Fruit fly (Drosophila melanogaster) whole organism, embryonic: Measurements from ENCODE around the gene CG43675.

Source experiments
- Atf6 ChIP-seq: fragments of 200-800 bp; sonication (Bioruptor generic); IDR thresholded peaks from 2 replicates; pipeline ENCODE4 v1.3.6; 2022; ENCODE audit warnings: missing biosample characterization, missing genetic modification characterization
- Awh ChIP-seq: fragments of 200-800 bp; sonication (Bioruptor generic); IDR thresholded peaks from 2 replicates; pipeline ENCODE4, ENCODE4 v1.3.6; 2022; ENCODE audit warnings: missing biosample characterization, missing genetic modification characterization
- CG11560 ChIP-seq: fragments of 200-800 bp; sonication (Bioruptor generic); IDR thresholded peaks from 3 replicates; pipeline ENCODE4 v1.3.6; 2022; ENCODE audit warnings: missing biosample characterization, missing genetic modification characterization
- CG11723 ChIP-seq: fragments of 200-800 bp; sonication (Bioruptor generic); optimal IDR thresholded peaks from 2 replicates; lab custom pipeline; 2017; ENCODE audit warnings: missing biosample characterization, mild to moderate bottlenecking, missing genetic modification characterization
- CG12236 ChIP-seq: fragments of 200-800 bp; sonication (Bioruptor generic); optimal IDR thresholded peaks from 2 replicates; lab custom pipeline; 2016; ENCODE audit warnings: missing biosample characterization, missing genetic modification characterization
- CG13123 ChIP-seq: fragments of 200-800 bp; sonication (Bioruptor generic); optimal IDR thresholded peaks from 2 replicates; lab custom pipeline; 2016; ENCODE audit warnings: missing biosample characterization, missing genetic modification characterization
- CG13287 ChIP-seq: fragments of 200-800 bp; sonication (Bioruptor generic); IDR thresholded peaks from 2 replicates; pipeline ENCODE4 v1.3.6; 2022; ENCODE audit warnings: missing biosample characterization, missing genetic modification characterization; ENCODE audit not compliant: partially characterized antibody
- CG13775 ChIP-seq: fragments of 200-800 bp; sonication (Bioruptor generic); optimal IDR thresholded peaks from 3 replicates; lab custom pipeline; 2017; ENCODE audit warnings: missing biosample characterization, mild to moderate bottlenecking, missing genetic modification characterization
- CG14050 ChIP-seq: fragments of 200-800 bp; sonication (Bioruptor generic); IDR thresholded peaks from 3 replicates; pipeline ENCODE4 v1.3.6; 2022; ENCODE audit warnings: missing biosample characterization, missing genetic modification characterization
- CG15269 ChIP-seq: fragments of 200-800 bp; sonication (Bioruptor generic); optimal IDR thresholded peaks from 2 replicates; lab custom pipeline; 2018; ENCODE audit warnings: missing biosample characterization, mild to moderate bottlenecking, missing genetic modification characterization, moderate library complexity
- CG15601 ChIP-seq: fragments of 200-800 bp; sonication (Bioruptor generic); optimal IDR thresholded peaks from 3 replicates; lab custom pipeline; 2019; ENCODE audit warnings: missing biosample characterization, mild to moderate bottlenecking, missing genetic modification characterization, moderate library complexity
- CG15696 ChIP-seq: fragments of 200-800 bp; sonication (Bioruptor generic); optimal IDR thresholded peaks from 2 replicates; lab custom pipeline; 2019; ENCODE audit warnings: missing biosample characterization, mild to moderate bottlenecking, missing genetic modification characterization, moderate library complexity
- CG17829 ChIP-seq: fragments of 200-800 bp; optimal IDR thresholded peaks from 2 replicates; lab custom pipeline; 2019; ENCODE audit warnings: missing biosample characterization, mild to moderate bottlenecking, missing genetic modification characterization, moderate library complexity
- CG1792 ChIP-seq: fragments of 200-800 bp; sonication (Bioruptor generic); optimal IDR thresholded peaks from 2 replicates; lab custom pipeline; 2016; ENCODE audit warnings: missing biosample characterization, missing genetic modification characterization
- CG18011 ChIP-seq: fragments of 200-800 bp; sonication (Bioruptor generic); optimal IDR thresholded peaks from 2 replicates; lab custom pipeline; 2017; ENCODE audit warnings: missing biosample characterization, missing genetic modification characterization, mild to moderate bottlenecking, moderate library complexity, missing genotype
- CG3065 ChIP-seq: fragments of 200-800 bp; sonication (Bioruptor generic); optimal IDR thresholded peaks from 2 replicates; lab custom pipeline; 2016; ENCODE audit warnings: missing biosample characterization, missing genetic modification characterization
- CG31365 ChIP-seq: fragments of 200-800 bp; sonication (Bioruptor generic); optimal IDR thresholded peaks from 2 replicates; lab custom pipeline; 2018; ENCODE audit warnings: missing biosample characterization, mild to moderate bottlenecking, missing genetic modification characterization
- CG31441 ChIP-seq: fragments of 200-800 bp; sonication (Bioruptor generic); IDR thresholded peaks from 2 replicates; pipeline ENCODE4 v1.3.6; 2022; ENCODE audit warnings: missing biosample characterization, missing genetic modification characterization
- CG4854 ChIP-seq: fragments of 200-800 bp; sonication (Bioruptor generic); optimal IDR thresholded peaks from 2 replicates; lab custom pipeline; 2016; ENCODE audit warnings: missing biosample characterization, missing genetic modification characterization, inconsistent platforms
- CG5180 ChIP-seq: fragments of 200-800 bp; sonication (Bioruptor generic); optimal IDR thresholded peaks from 3 replicates; lab custom pipeline; 2017; ENCODE audit warnings: missing biosample characterization, missing genetic modification characterization, mild to moderate bottlenecking, moderate library complexity, missing genetic modification reagents
- CG8478 ChIP-seq: fragments of >200 bp; optimal IDR thresholded peaks from 2 replicates; lab custom pipeline; 2018
- CG9215 ChIP-seq: fragments of 200-800 bp; sonication (Bioruptor generic); IDR thresholded peaks from 2 replicates; pipeline ENCODE4 v1.3.6; 2022; ENCODE audit warnings: missing biosample characterization, missing genetic modification characterization
- CG9876 ChIP-seq: fragments of 200-800 bp; sonication (Bioruptor generic); optimal IDR thresholded peaks from 2 replicates; lab custom pipeline; 2016; ENCODE audit warnings: missing biosample characterization, missing genetic modification characterization
- Chrac-16 ChIP-seq: fragments of 200-800 bp; sonication (Bioruptor generic); optimal IDR thresholded peaks from 3 replicates; lab custom pipeline; 2016; ENCODE audit warnings: missing biosample characterization, missing genetic modification characterization
- Dip2 ChIP-seq: fragments of 200-800 bp; sonication (Bioruptor generic); IDR thresholded peaks from 2 replicates; pipeline ENCODE4 v1.3.6; 2022; ENCODE audit warnings: missing biosample characterization, missing genetic modification characterization
- Doc2 ChIP-seq: fragments of 200-800 bp; sonication (Bioruptor generic); IDR thresholded peaks from 2 replicates; pipeline ENCODE4 v1.3.6; 2022; ENCODE audit warnings: missing biosample characterization, missing genetic modification characterization
- Dp ChIP-seq: fragments of 200-800 bp; sonication (Bioruptor generic); optimal IDR thresholded peaks from 2 replicates; lab custom pipeline; 2018; ENCODE audit warnings: missing biosample characterization, mild to moderate bottlenecking, missing genetic modification characterization, moderate library complexity
- Gsc ChIP-seq: fragments of 200-800 bp; sonication (Bioruptor generic); IDR thresholded peaks from 2 replicates; pipeline ENCODE4 v1.3.6; 2022; ENCODE audit warnings: missing biosample characterization, missing genetic modification characterization
- Hsf ChIP-seq: fragments of 200-800 bp; sonication (Bioruptor generic); optimal IDR thresholded peaks from 3 replicates; lab custom pipeline; 2016; ENCODE audit warnings: missing biosample characterization, missing genetic modification characterization
- NFAT ChIP-seq: fragments of 200-800 bp; sonication (Bioruptor generic); IDR thresholded peaks from 2 replicates; pipeline ENCODE4 v1.3.6; 2022; ENCODE audit warnings: missing biosample characterization, missing genetic modification characterization
- Opbp ChIP-seq: fragments of 200-800 bp; sonication (Bioruptor generic); IDR thresholded peaks from 3 replicates; pipeline ENCODE4 v1.3.6; 2022; ENCODE audit warnings: missing biosample characterization, missing genetic modification characterization; ENCODE audit not compliant: partially characterized antibody
- Xrp1 ChIP-seq: fragments of 200-800 bp; sonication (Bioruptor generic); IDR thresholded peaks from 2 replicates; pipeline ENCODE4 v1.3.6; 2022; ENCODE audit warnings: missing biosample characterization, missing genetic modification characterization
- dati ChIP-seq: fragments of 200-800 bp; sonication (Bioruptor generic); IDR thresholded peaks from 2 replicates; pipeline ENCODE4 v1.3.6; 2022; ENCODE audit warnings: missing biosample characterization, missing genetic modification characterization
- fd96Cb ChIP-seq: fragments of 200-800 bp; sonication (Bioruptor generic); optimal IDR thresholded peaks from 2 replicates; lab custom pipeline; 2018; ENCODE audit warnings: missing biosample characterization, mild to moderate bottlenecking, missing genetic modification characterization, moderate library complexity
- gcm ChIP-seq: fragments of 200-800 bp; sonication (Bioruptor generic); optimal IDR thresholded peaks from 2 replicates; lab custom pipeline; 2019; ENCODE audit warnings: missing biosample characterization, mild to moderate bottlenecking, missing genetic modification characterization, moderate library complexity
- gsb ChIP-seq: fragments of 200-800 bp; sonication (Bioruptor generic); IDR thresholded peaks from 2 replicates; pipeline ENCODE4 v1.3.6; 2022; ENCODE audit warnings: missing biosample characterization, missing genetic modification characterization
- ham ChIP-seq: fragments of 200-800 bp; sonication (Bioruptor generic); IDR thresholded peaks from 2 replicates; pipeline ENCODE4 v1.3.6; 2022; ENCODE audit warnings: missing biosample characterization, missing genetic modification characterization
- hb ChIP-seq: fragments of 200-800 bp; sonication (Bioruptor generic); IDR thresholded peaks from 3 replicates; pipeline ENCODE4 v1.3.6; 2022; ENCODE audit warnings: missing biosample characterization, missing genetic modification characterization; ENCODE audit not compliant: partially characterized antibody
- jumu ChIP-seq: fragments of 200-800 bp; sonication (Bioruptor generic); optimal IDR thresholded peaks from 3 replicates; lab custom pipeline; 2016; ENCODE audit warnings: missing biosample characterization, missing genetic modification characterization
- lola ChIP-seq, 3 experiments: fragments of >200 bp in 2 of 3; fragments of 200-800 bp in 1 of 3; sonication (Bioruptor generic) in 1 of 3; optimal IDR thresholded peaks; 2 replicates each; lab custom pipeline; 2017 to 2019; ENCODE audit warnings: missing biosample characterization in 3 of 3, missing genetic modification characterization in 3 of 3, mild to moderate bottlenecking in 1 of 3, moderate library complexity in 1 of 3
- lov ChIP-seq, 2 experiments: fragments of 200-800 bp in 1 of 2; fragments of >200 bp in 1 of 2; sonication (Bioruptor generic) in 1 of 2; IDR thresholded peaks in 1 of 2; optimal IDR thresholded peaks in 1 of 2; 2 replicates in 1 of 2; 3 replicates in 1 of 2; pipeline versions ENCODE4 v1.3.6 to Lab custom; 2017 to 2022; ENCODE audit warnings: missing biosample characterization in 1 of 2, missing genetic modification characterization in 1 of 2
- mld ChIP-seq: fragments of 200-800 bp; sonication (Bioruptor generic); IDR thresholded peaks from 3 replicates; pipeline ENCODE4 v1.3.6; 2022; ENCODE audit warnings: missing biosample characterization, missing genetic modification characterization; ENCODE audit not compliant: partially characterized antibody
- oc ChIP-seq: fragments of 200-800 bp; sonication (Bioruptor generic); optimal IDR thresholded peaks from 2 replicates; lab custom pipeline; 2018; ENCODE audit warnings: missing biosample characterization, mild to moderate bottlenecking, missing genetic modification characterization, moderate library complexity
- onecut ChIP-seq: fragments of 200-800 bp; sonication (Bioruptor generic); IDR thresholded peaks from 2 replicates; pipeline ENCODE4 v1.3.6; 2022; ENCODE audit warnings: missing biosample characterization, missing genetic modification characterization
- pho ChIP-seq: fragments of 200-800 bp; sonication (Bioruptor generic); optimal IDR thresholded peaks from 2 replicates; lab custom pipeline; 2016; ENCODE audit warnings: missing biosample characterization, missing genetic modification characterization
- pzg ChIP-seq: fragments of 200-800 bp; sonication (Bioruptor generic); optimal IDR thresholded peaks from 3 replicates; lab custom pipeline; 2018; ENCODE audit warnings: missing biosample characterization, mild to moderate bottlenecking, missing genetic modification characterization, moderate library complexity
- ranshi ChIP-seq: fragments of 200-800 bp; sonication (Bioruptor generic); IDR thresholded peaks from 2 replicates; pipeline ENCODE4 v1.3.6; 2022; ENCODE audit warnings: missing biosample characterization, missing genetic modification characterization
- sisA ChIP-seq: fragments of 200-800 bp; sonication (Bioruptor generic); IDR thresholded peaks from 2 replicates; pipeline ENCODE4 v1.3.6; 2022; ENCODE audit warnings: missing biosample characterization, missing genetic modification characterization
- slou ChIP-seq: fragments of 200-800 bp; sonication (Bioruptor generic); optimal IDR thresholded peaks from 3 replicates; lab custom pipeline; 2016; ENCODE audit warnings: missing biosample characterization, missing genetic modification characterization
- slp2 ChIP-seq: fragments of 200-800 bp; sonication (Bioruptor generic); optimal IDR thresholded peaks from 2 replicates; lab custom pipeline; 2016; ENCODE audit warnings: missing biosample characterization, missing genetic modification characterization
- ttk ChIP-seq: fragments of 200-800 bp; sonication (Bioruptor generic); IDR thresholded peaks from 2 replicates; pipeline ENCODE4 v2.1.2; 2022; ENCODE audit warnings: missing biosample characterization, missing genetic modification characterization
- vvl ChIP-seq: fragments of 200-800 bp; sonication (Bioruptor generic); IDR thresholded peaks from 2 replicates; pipeline ENCODE4 v1.3.6; 2022; ENCODE audit warnings: missing biosample characterization, missing genetic modification characterization

Gene CG43675

dm6 chr3R:9328812-9329211, 26.5 kb upstream of the CG43675 start (continued):
- TF ChIP-seq mld (GFP tag; lab: Robert Waterston, UW), result no peak
- TF ChIP-seq onecut, result no peak
- TF ChIP-seq Gsc (GFP tag; lab: Robert Waterston, UW), result no peak
- no peak for TF ChIP-seq pho (GFP tag; lab: Kevin White, UChicago)
- no peak for TF ChIP-seq CG11560 (tag; lab: Robert Waterston, UW)
- TF ChIP-seq CG13287 (GFP tag; lab: Robert Waterston, UW), result peak; percentile 11; the same call in 1 of the 2 replicates
- TF ChIP-seq CG15601, result peak; percentile 47
- no peak for TF ChIP-seq Doc2 (GFP tag; lab: Robert Waterston, UW)
- peak; percentile 39; the same call in 1 of the 2 replicates for TF ChIP-seq NFAT (GFP tag; lab: Robert Waterston, UW)
- TF ChIP-seq fd96Cb (tag; lab: Kevin White, UChicago), result no peak
- no peak for TF ChIP-seq sisA (GFP tag; lab: Robert Waterston, UW)
- no peak for TF ChIP-seq Chrac-16 (GFP tag; lab: Kevin White, UChicago)
- no peak for TF ChIP-seq ttk
- no peak for TF ChIP-seq CG13123 (GFP tag; lab: Kevin White, UChicago)
- no peak for TF ChIP-seq jumu (GFP tag; lab: Kevin White, UChicago)
- no peak for TF ChIP-seq ham (GFP tag; lab: Robert Waterston, UW)
- TF ChIP-seq CG1792 (GFP tag; lab: Kevin White, UChicago), result no peak
- TF ChIP-seq CG15269, result no peak
- TF ChIP-seq Awh (GFP tag; lab: Robert Waterston, UW), result no peak
- TF ChIP-seq CG13775 (GFP tag; lab: Kevin White, UChicago), result no peak
- no peak for TF ChIP-seq Atf6 (GFP tag; lab: Robert Waterston, UW)
- no peak for TF ChIP-seq CG4854 (GFP tag; lab: Kevin White, UChicago)
- TF ChIP-seq Hsf (GFP tag; lab: Kevin White, UChicago), result no peak
- TF ChIP-seq gcm, result no peak
- no peak for TF ChIP-seq CG31441 (GFP tag; lab: Robert Waterston, UW)
- TF ChIP-seq ranshi (GFP tag; lab: Robert Waterston, UW), result no peak
- TF ChIP-seq oc (tag; lab: Kevin White, UChicago), result no peak
- TF ChIP-seq CG5180 (GFP tag; lab: Kevin White, UChicago), result no peak
- TF ChIP-seq slou (GFP tag; lab: Kevin White, UChicago), result no peak
- TF ChIP-seq Dp (GFP tag; lab: Kevin White, UChicago), result peak; percentile 87
- TF ChIP-seq CG11723 (GFP tag; lab: Kevin White, UChicago), result no peak
- TF ChIP-seq CG9215 (GFP tag; lab: Robert Waterston, UW), result no peak
- no peak for TF ChIP-seq CG15696 (tag; lab: Kevin White, UChicago)
- no peak for TF ChIP-seq CG12236 (GFP tag; lab: Kevin White, UChicago)
- no peak for TF ChIP-seq CG14050 (GFP tag; lab: Robert Waterston, UW)
- no peak; the same call in 1 of the 2 replicates for TF ChIP-seq vvl (GFP tag; lab: Robert Waterston, UW)
- TF ChIP-seq CG8478 (lab: Kevin White, UChicago), result peak; percentile 71
- no peak for TF ChIP-seq Dip2 (GFP tag; lab: Robert Waterston, UW)
- peak; percentile 4 for TF ChIP-seq CG9876 (GFP tag; lab: Kevin White, UChicago)
- no peak for TF ChIP-seq CG18011
- no peak for TF ChIP-seq lov (optimal IDR thresholded peaks at IDR 0.05; lab: Kevin White, UChicago)
- no peak for TF ChIP-seq lov (GFP tag; IDR thresholded peaks at IDR 0.05; lab: Robert Waterston, UW)
- TF ChIP-seq Opbp (GFP tag; lab: Robert Waterston, UW), result peak; percentile 65; the same call in 2 of the 3 replicates
- TF ChIP-seq hb (GFP tag; lab: Robert Waterston, UW), result no peak
- TF ChIP-seq CG31365 (tag; lab: Kevin White, UChicago), result peak; percentile 99
- no peak for TF ChIP-seq lola (GFP tag; optimal IDR thresholded peaks at IDR 0.05; lab: Kevin White, UChicago)
- TF ChIP-seq Xrp1 (GFP tag; lab: Robert Waterston, UW), result no peak
- TF ChIP-seq CG3065 (GFP tag; lab: Kevin White, UChicago), result no peak
- TF ChIP-seq slp2 (GFP tag; lab: Kevin White, UChicago), result no peak
- peak; percentile 30 for TF ChIP-seq pzg (GFP tag; lab: Kevin White, UChicago)
- TF ChIP-seq gsb (GFP tag; lab: Robert Waterston, UW), result no peak
- TF ChIP-seq CG17829 (tag; lab: Kevin White, UChicago), result peak; percentile 11
- no peak for TF ChIP-seq dati (GFP tag; lab: Robert Waterston, UW)
